Worm (Caenorhabditis elegans): ENCODE data around the gene F57A8.6.

Gene F57A8.6

ce11 chrV:10042254-10042653 lies 31.4 kb downstream of the F57A8.6 start (continued):
- no peak for TF ChIP-seq lsy-27 (tag; optimal IDR thresholded peaks at IDR 0.05; ENCODE audit: borderline replicate concordance, insufficient read depth)
- TF ChIP-seq F37B4.10 (GFP tag; IDR thresholded peaks at IDR 0.05) = no peak

ce11 chrV:10041484-10041883 lies 32.2 kb downstream of the F57A8.6 start:
- TF ChIP-seq ztf-28 (GFP tag; IDR thresholded peaks at IDR 0.05) (0 out of 2 replicates have a peak, but pooled peaks have one; percentile 7), Y79H2A.3 (GFP tag; conservative IDR thresholded peaks at IDR 0.05) (no peak), B0261.1 (tag; optimal IDR thresholded peaks at IDR 0.05) (no peak), hlh-12 (tag; optimal IDR thresholded peaks at IDR 0.05) (no peak), lir-1 (GFP tag; conservative IDR thresholded peaks at IDR 0.05) (peak; percentile 92), lin-35 (GFP tag; optimal IDR thresholded peaks at IDR 0.05) (peak in 1 of 3 experiments; percentile 21), hmg-1.2 (GFP tag; IDR thresholded peaks at IDR 0.05) (peak; percentile 12; the same call in 1 of the 2 replicates), snpc-3.4 (tag; optimal IDR thresholded peaks at IDR 0.05) (no peak), chd-7 (tag; optimal IDR thresholded peaks at IDR 0.05) (no peak), unc-130 (GFP tag; optimal IDR thresholded peaks at IDR 0.05) (no peak), ztf-6 (GFP tag; IDR thresholded peaks at IDR 0.05) (no peak), nhr-120 (GFP tag; IDR thresholded peaks at IDR 0.05) (no peak), cebp-1 (GFP tag; IDR thresholded peaks at IDR 0.05) (no peak), cebp-1 (tag; optimal IDR thresholded peaks at IDR 0.05) (peak; percentile 20), zim-3 (tag; optimal IDR thresholded peaks at IDR 0.05) (no peak), nhr-27 (tag; optimal IDR thresholded peaks at IDR 0.05) (no peak), somi-1 (GFP tag; optimal IDR thresholded peaks at IDR 0.05) (no peak), bed-2 (GFP tag; IDR thresholded peaks at IDR 0.05) (no peak), F57A8.1 (GFP tag; optimal IDR thresholded peaks at IDR 0.05) (no peak), xnd-1 (tag; optimal IDR thresholded peaks at IDR 0.05) (no peak), aptf-3 (GFP tag; IDR thresholded peaks at IDR 0.05) (no peak), T07F8.4 (tag; optimal IDR thresholded peaks at IDR 0.05) (no peak), attf-6 (GFP tag; IDR thresholded peaks at IDR 0.05) (no peak), F37B4.10 (GFP tag; IDR thresholded peaks at IDR 0.05) (no peak), madf-3 (GFP tag; IDR thresholded peaks at IDR 0.05) (no peak), lin-26 (GFP tag; IDR thresholded peaks at IDR 0.05) (no peak), lin-40 (tag; optimal IDR thresholded peaks at IDR 0.05) (no peak), attf-3 (GFP tag; conservative IDR thresholded peaks at IDR 0.05) (no peak), nhr-80 (tag; optimal IDR thresholded peaks at IDR 0.05) (peak; percentile 9), snpc-1.1 (tag; optimal IDR thresholded peaks at IDR 0.05; ENCODE audit: insufficient read depth) (no peak), egl-18 (GFP tag; IDR thresholded peaks at IDR 0.05) (no peak), Y56A3A.18 (GFP tag; IDR thresholded peaks at IDR 0.05) (no peak), efl-1 (GFP tag; optimal IDR thresholded peaks at IDR 0.05) (no peak), atf-7 (tag; optimal IDR thresholded peaks at IDR 0.05) (no peak), ceh-27 (GFP tag; optimal IDR thresholded peaks at IDR 0.05) (peak; percentile 50), ceh-40 (GFP tag; IDR thresholded peaks at IDR 0.05) (no peak), rec-8 (tag; optimal IDR thresholded peaks at IDR 0.05) (no peak), mes-4 (tag; optimal IDR thresholded peaks at IDR 0.05) (no peak), K12H6.12 (tag; optimal IDR thresholded peaks at IDR 0.05) (peak; percentile 47), madf-8 (GFP tag; conservative IDR thresholded peaks at IDR 0.05) (no peak), pbrm-1 (GFP tag; IDR thresholded peaks at IDR 0.05) (0 out of 2 replicates have a peak, but pooled peaks have one; percentile 40), tbx-9 (tag; optimal IDR thresholded peaks at IDR 0.05; ENCODE audit: borderline replicate concordance) (no peak)

Data from whole organism, young adult.